Fruit fly (Drosophila melanogaster) whole organism, embryonic: ENCODE data around the gene BORCS6.

Experiments
- Awh ChIP-seq: fragments of 200-800 bp; sonication (Bioruptor generic); IDR thresholded peaks from 2 replicates; pipeline ENCODE4, ENCODE4 v1.3.6; 2022; ENCODE audit warnings: missing biosample characterization, missing genetic modification characterization
- CG10209 ChIP-seq: fragments of 200-800 bp; sonication (Bioruptor generic); optimal IDR thresholded peaks from 3 replicates; lab custom pipeline; 2017; ENCODE audit warnings: missing biosample characterization, mild to moderate bottlenecking, missing genetic modification characterization, missing genetic modification reagents
- CG10274 ChIP-seq: fragments of 200-800 bp; sonication (Bioruptor generic); optimal IDR thresholded peaks from 3 replicates; lab custom pipeline; 2017; ENCODE audit warnings: missing biosample characterization, mild to moderate bottlenecking, missing genetic modification characterization
- CG10979 ChIP-seq: fragments of 200-800 bp; sonication (Bioruptor generic); optimal IDR thresholded peaks from 2 replicates; lab custom pipeline; 2018; ENCODE audit warnings: missing biosample characterization, mild to moderate bottlenecking, missing genetic modification characterization, moderate library complexity
- CG11695 ChIP-seq: fragments of 200-800 bp; sonication (Bioruptor generic); IDR thresholded peaks from 3 replicates; pipeline ENCODE4 v1.3.6; 2022; ENCODE audit warnings: missing biosample characterization, missing genetic modification characterization
- CG11696 ChIP-seq: fragments of 200-800 bp; sonication (Bioruptor generic); IDR thresholded peaks from 2 replicates; pipeline ENCODE4 v1.3.6; 2022; ENCODE audit warnings: missing biosample characterization, missing genetic modification characterization
- CG11723 ChIP-seq: fragments of 200-800 bp; sonication (Bioruptor generic); optimal IDR thresholded peaks from 2 replicates; lab custom pipeline; 2017; ENCODE audit warnings: missing biosample characterization, mild to moderate bottlenecking, missing genetic modification characterization
- CG13624 ChIP-seq: fragments of 200-800 bp; sonication (Bioruptor generic); optimal IDR thresholded peaks from 2 replicates; lab custom pipeline; 2016; ENCODE audit warnings: missing biosample characterization, missing genetic modification characterization
- CG14014 ChIP-seq: fragments of 200-800 bp; sonication (Bioruptor generic); IDR thresholded peaks from 2 replicates; pipeline ENCODE4 v1.3.6; 2022; ENCODE audit warnings: missing biosample characterization, missing genetic modification characterization
- CG14860 ChIP-seq: fragments of 200-800 bp; sonication (Bioruptor generic); IDR thresholded peaks from 3 replicates; pipeline ENCODE4 v1.3.6; 2022; ENCODE audit warnings: missing biosample characterization, missing genetic modification characterization; ENCODE audit not compliant: partially characterized antibody
- CG15011 ChIP-seq: fragments of 200-800 bp; sonication (Bioruptor generic); optimal IDR thresholded peaks from 3 replicates; lab custom pipeline; 2018; ENCODE audit warnings: missing biosample characterization, mild to moderate bottlenecking, missing genetic modification characterization
- CG2120 ChIP-seq: fragments of 200-800 bp; sonication (Bioruptor generic); optimal IDR thresholded peaks from 3 replicates; lab custom pipeline; 2016; ENCODE audit warnings: missing biosample characterization, missing genetic modification characterization
- CG30431 ChIP-seq: fragments of 200-800 bp; sonication (Bioruptor generic); optimal IDR thresholded peaks from 2 replicates; lab custom pipeline; 2017; ENCODE audit warnings: missing biosample characterization, missing genetic modification characterization
- CG34376 ChIP-seq: fragments of 200-800 bp; sonication (Bioruptor generic); optimal IDR thresholded peaks from 2 replicates; lab custom pipeline; 2018; ENCODE audit warnings: missing biosample characterization, mild to moderate bottlenecking, missing genetic modification characterization
- CG4730 ChIP-seq: fragments of 200-800 bp; sonication (Bioruptor generic); IDR thresholded peaks from 2 replicates; pipeline ENCODE4 v1.3.6; 2022; ENCODE audit warnings: missing biosample characterization, missing genetic modification characterization
- CG5953 ChIP-seq: fragments of 200-800 bp; sonication (Bioruptor generic); IDR thresholded peaks from 2 replicates; pipeline ENCODE4 v1.3.6; 2022; ENCODE audit warnings: missing biosample characterization, missing genetic modification characterization
- CG6765 ChIP-seq: fragments of 200-800 bp; sonication (Bioruptor generic); optimal IDR thresholded peaks from 3 replicates; lab custom pipeline; 2017; ENCODE audit warnings: missing biosample characterization, mild to moderate bottlenecking, missing genetic modification characterization
- CG6791 ChIP-seq: fragments of 200-800 bp; sonication (Bioruptor generic); IDR thresholded peaks from 3 replicates; pipeline ENCODE4 v1.3.6; 2022; ENCODE audit warnings: missing biosample characterization, missing genetic modification characterization; ENCODE audit not compliant: partially characterized antibody
- CG9215 ChIP-seq: fragments of 200-800 bp; sonication (Bioruptor generic); IDR thresholded peaks from 2 replicates; pipeline ENCODE4 v1.3.6; 2022; ENCODE audit warnings: missing biosample characterization, missing genetic modification characterization
- CG9797 ChIP-seq: fragments of 200-800 bp; sonication (Bioruptor generic); optimal IDR thresholded peaks from 3 replicates; lab custom pipeline; 2018; ENCODE audit warnings: missing biosample characterization, mild to moderate bottlenecking, missing genetic modification characterization
- CHES-1-like ChIP-seq: fragments of 200-800 bp; sonication (Bioruptor generic); optimal IDR thresholded peaks from 2 replicates; lab custom pipeline; 2016; ENCODE audit warnings: missing biosample characterization, missing genetic modification characterization
- D19B ChIP-seq: fragments of 200-800 bp; sonication (Bioruptor generic); optimal IDR thresholded peaks from 2 replicates; lab custom pipeline; 2017; ENCODE audit warnings: missing biosample characterization, mild to moderate bottlenecking, missing genetic modification characterization
- Doc2 ChIP-seq: fragments of 200-800 bp; sonication (Bioruptor generic); IDR thresholded peaks from 2 replicates; pipeline ENCODE4 v1.3.6; 2022; ENCODE audit warnings: missing biosample characterization, missing genetic modification characterization
- HHEX ChIP-seq: fragments of 200-800 bp; sonication (Bioruptor generic); optimal IDR thresholded peaks from 3 replicates; lab custom pipeline; 2017; ENCODE audit warnings: missing biosample characterization, mild to moderate bottlenecking, missing genetic modification characterization, missing genetic modification reagents
- HLH54F ChIP-seq: fragments of 200-800 bp; sonication (Bioruptor generic); optimal IDR thresholded peaks from 3 replicates; lab custom pipeline; 2016; ENCODE audit warnings: missing biosample characterization, missing genetic modification characterization
- HmgD ChIP-seq: fragments of 200-800 bp; sonication (Bioruptor generic); optimal IDR thresholded peaks from 3 replicates; lab custom pipeline; 2016; ENCODE audit warnings: missing biosample characterization, missing genetic modification characterization
- Hr51 ChIP-seq, 2 experiments: fragments of 200-800 bp; sonication (Bioruptor generic); optimal IDR thresholded peaks; 2 replicates in 1 of 2; 3 replicates in 1 of 2; lab custom pipeline; 2016 to 2018; ENCODE audit warnings: missing biosample characterization in 2 of 2, missing genetic modification characterization in 2 of 2, mild to moderate bottlenecking in 1 of 2, moderate library complexity in 1 of 2
- Oli ChIP-seq: fragments of 200-800 bp; sonication (Bioruptor generic); optimal IDR thresholded peaks from 2 replicates; lab custom pipeline; 2018; ENCODE audit warnings: missing biosample characterization, mild to moderate bottlenecking, missing genetic modification characterization, moderate library complexity
- Pdp1 ChIP-seq, 2 experiments: fragments of 200-800 bp; sonication (Bioruptor generic); optimal IDR thresholded peaks; 3 replicates each; lab custom pipeline; 2016; ENCODE audit warnings: missing biosample characterization in 2 of 2, missing genetic modification characterization in 2 of 2, mild to moderate bottlenecking in 1 of 2, moderate library complexity in 1 of 2
- Taf1 ChIP-seq: fragments of 200-800 bp; sonication (Bioruptor generic); IDR thresholded peaks from 2 replicates; pipeline ENCODE4 v1.3.6; 2022; ENCODE audit warnings: missing biosample characterization, missing genetic modification characterization
- ara ChIP-seq: fragments of 200-800 bp; sonication (Bioruptor generic); IDR thresholded peaks from 2 replicates; pipeline ENCODE4 v1.3.6; 2022; ENCODE audit warnings: missing biosample characterization, missing genetic modification characterization
- ash1 ChIP-seq: fragments of 200-800 bp; sonication (Bioruptor generic); optimal IDR thresholded peaks from 2 replicates; lab custom pipeline; 2018; ENCODE audit warnings: missing biosample characterization, mild to moderate bottlenecking, missing genetic modification characterization
- bsh ChIP-seq, 2 experiments: fragments of 200-800 bp; sonication (Bioruptor generic); optimal IDR thresholded peaks; 2 replicates each; lab custom pipeline; 2017 to 2018; ENCODE audit warnings: mild to moderate bottlenecking in 2 of 2, missing biosample characterization in 2 of 2, missing genetic modification characterization in 2 of 2, moderate library complexity in 1 of 2
- dm ChIP-seq: fragments of 200-800 bp; sonication (Bioruptor generic); optimal IDR thresholded peaks from 3 replicates; lab custom pipeline; 2016; ENCODE audit warnings: missing biosample characterization, missing genetic modification characterization
- ems ChIP-seq: fragments of 200-800 bp; sonication (Bioruptor generic); optimal IDR thresholded peaks from 3 replicates; lab custom pipeline; 2016; ENCODE audit warnings: missing biosample characterization, missing genetic modification characterization
- fd64A ChIP-seq: fragments of 200-800 bp; sonication (Bioruptor generic); optimal IDR thresholded peaks from 3 replicates; lab custom pipeline; 2018; ENCODE audit warnings: missing biosample characterization, mild to moderate bottlenecking, missing genetic modification characterization
- gce ChIP-seq: fragments of 200-800 bp; sonication (Bioruptor generic); IDR thresholded peaks from 3 replicates; pipeline ENCODE4 v1.3.6; 2022; ENCODE audit warnings: missing biosample characterization, missing genetic modification characterization
- gt ChIP-seq: fragments of 200-800 bp; sonication (Bioruptor generic); IDR thresholded peaks from 2 replicates; pipeline ENCODE4 v1.3.6; 2022; ENCODE audit warnings: missing biosample characterization, missing genetic modification characterization
- hkb ChIP-seq, 2 experiments: fragments of 200-800 bp in 1 of 2; fragments of >200 bp in 1 of 2; sonication (Bioruptor generic) in 1 of 2; IDR thresholded peaks in 1 of 2; optimal IDR thresholded peaks in 1 of 2; 2 replicates each; pipeline versions ENCODE4 v1.3.6 to Lab custom; 2017 to 2022; ENCODE audit warnings: missing biosample characterization in 1 of 2, missing genetic modification characterization in 1 of 2
- inv ChIP-seq: fragments of 200-800 bp; sonication (Bioruptor generic); IDR thresholded peaks from 2 replicates; pipeline ENCODE4 v1.3.6; 2022; ENCODE audit warnings: missing biosample characterization, missing genetic modification characterization; ENCODE audit not compliant: partially characterized antibody
- klu ChIP-seq: fragments of 200-800 bp; sonication (Bioruptor generic); IDR thresholded peaks from 2 replicates; pipeline ENCODE4 v1.3.6; 2022; ENCODE audit warnings: missing biosample characterization, missing genetic modification characterization
- nerfin-1 ChIP-seq: fragments of 200-800 bp; sonication (Bioruptor generic); optimal IDR thresholded peaks from 3 replicates; lab custom pipeline; 2019; ENCODE audit warnings: missing biosample characterization, mild to moderate bottlenecking, missing genetic modification characterization, moderate library complexity
- org-1 ChIP-seq: fragments of 200-800 bp; sonication (Bioruptor generic); optimal IDR thresholded peaks from 2 replicates; lab custom pipeline; 2017; ENCODE audit warnings: missing biosample characterization, missing genetic modification characterization
- pho ChIP-seq: fragments of 200-800 bp; sonication (Bioruptor generic); optimal IDR thresholded peaks from 2 replicates; lab custom pipeline; 2016; ENCODE audit warnings: missing biosample characterization, missing genetic modification characterization
- repo ChIP-seq: fragments of 200-800 bp; sonication (Bioruptor generic); optimal IDR thresholded peaks from 2 replicates; lab custom pipeline; 2016; ENCODE audit warnings: missing biosample characterization, missing genetic modification characterization
- run ChIP-seq: fragments of 200-800 bp; sonication (Bioruptor generic); optimal IDR thresholded peaks from 3 replicates; lab custom pipeline; 2018; ENCODE audit warnings: missing biosample characterization, mild to moderate bottlenecking, missing genetic modification characterization
- slbo ChIP-seq: fragments of 200-800 bp; sonication (Bioruptor generic); IDR thresholded peaks from 2 replicates; pipeline ENCODE4 v1.3.6; 2022; ENCODE audit warnings: missing biosample characterization, missing genetic modification characterization
- ssp ChIP-seq: fragments of 200-800 bp; sonication (Bioruptor generic); IDR thresholded peaks from 2 replicates; pipeline ENCODE4 v1.3.6; 2022; ENCODE audit warnings: missing biosample characterization, missing genetic modification characterization
- tin ChIP-seq: fragments of 200-800 bp; sonication (Bioruptor generic); optimal IDR thresholded peaks from 3 replicates; lab custom pipeline; 2016; ENCODE audit warnings: missing biosample characterization, missing genetic modification characterization
- tna ChIP-seq: fragments of 200-800 bp; sonication (Bioruptor generic); IDR thresholded peaks from 2 replicates; pipeline ENCODE4 v1.3.6; 2022; ENCODE audit warnings: missing biosample characterization, missing genetic modification characterization; ENCODE audit not compliant: partially characterized antibody

BORCS6 gene

dm6 chr3L:540432-540973 lies at the start of gene BORCS6, which contains the start of gene klar (continued):
- TF ChIP-seq D19B (GFP tag; lab: Kevin White, UChicago) (no peak), CG10209 (GFP tag; lab: Kevin White, UChicago) (peak; percentile 3), Hr51 (GFP tag; optimal IDR thresholded peaks at IDR 0.05; lab: Kevin White, UChicago) (peak; percentile 42 to 63), dm (GFP tag; lab: Kevin White, UChicago) (peak; percentile 59), CG10979 (tag; lab: Kevin White, UChicago) (peak; percentile 21), CG6765 (peak; percentile 53), inv (GFP tag; lab: Robert Waterston, UW) (peak; percentile 95), CG6791 (GFP tag; lab: Robert Waterston, UW) (peak; percentile 96), org-1 (GFP tag; lab: Kevin White, UChicago) (no peak), ssp (GFP tag; lab: Robert Waterston, UW) (peak; percentile 93), gt (GFP tag; lab: Robert Waterston, UW) (no peak), tna (GFP tag; lab: Robert Waterston, UW) (peak; percentile 94), CG13624 (peak; percentile 65), CG34376 (GFP tag; lab: Kevin White, UChicago) (peak; percentile 71), Oli (tag; lab: Kevin White, UChicago) (peak; percentile 36), CG14860 (GFP tag; lab: Robert Waterston, UW) (peak; percentile 97), CG15011 (GFP tag; lab: Kevin White, UChicago) (no peak), CG5953 (no peak), CG10274 (no peak), CG9797 (peak; percentile 97), CG30431 (GFP tag; lab: Kevin White, UChicago) (no peak), klu (GFP tag; lab: Robert Waterston, UW) (no peak; the same call in 1 of the 2 replicates), CHES-1-like (GFP tag; lab: Kevin White, UChicago) (peak; percentile 75), HHEX (peak; percentile 18), CG11695 (GFP tag; lab: Robert Waterston, UW) (peak; percentile 37; the same call in 1 of the 3 replicates), HLH54F (peak; percentile 75), CG2120 (peak; percentile 86), slbo (peak; percentile 72), Taf1 (GFP tag; lab: Robert Waterston, UW) (no peak), gce (no peak), Doc2 (GFP tag; lab: Robert Waterston, UW) (no peak), ara (GFP tag; lab: Robert Waterston, UW) (no peak), HmgD (peak; percentile 68), CG11723 (GFP tag; lab: Kevin White, UChicago) (no peak), nerfin-1 (tag; lab: Kevin White, UChicago) (peak; percentile 45), ems (GFP tag; lab: Kevin White, UChicago) (no peak), hkb (optimal IDR thresholded peaks at IDR 0.05; lab: Kevin White, UChicago) (no peak), hkb (GFP tag; IDR thresholded peaks at IDR 0.05; lab: Robert Waterston, UW) (peak; percentile 60), fd64A (GFP tag; lab: Kevin White, UChicago) (no peak), CG11696 (no peak), bsh (GFP tag; optimal IDR thresholded peaks at IDR 0.05; lab: Kevin White, UChicago) (peak in 1 of 2 experiments; percentile 26), Pdp1 (GFP tag; optimal IDR thresholded peaks at IDR 0.05; lab: Kevin White, UChicago) (peak; percentile 50 to 70), CG14014 (GFP tag; lab: Robert Waterston, UW) (peak; percentile 35; the same call in 1 of the 2 replicates), tin (GFP tag; lab: Kevin White, UChicago) (peak; percentile 59), ash1 (GFP tag; lab: Kevin White, UChicago) (no peak), repo (GFP tag; lab: Kevin White, UChicago) (no peak), CG9215 (peak; percentile 23; the same call in 1 of the 2 replicates), run (peak; percentile 29), Awh (GFP tag; lab: Robert Waterston, UW) (no peak), pho (peak; percentile 61), CG4730 (no peak)
